Fruit fly (Drosophila melanogaster): ENCODE data around the gene trh.

trh gene

DNA sequence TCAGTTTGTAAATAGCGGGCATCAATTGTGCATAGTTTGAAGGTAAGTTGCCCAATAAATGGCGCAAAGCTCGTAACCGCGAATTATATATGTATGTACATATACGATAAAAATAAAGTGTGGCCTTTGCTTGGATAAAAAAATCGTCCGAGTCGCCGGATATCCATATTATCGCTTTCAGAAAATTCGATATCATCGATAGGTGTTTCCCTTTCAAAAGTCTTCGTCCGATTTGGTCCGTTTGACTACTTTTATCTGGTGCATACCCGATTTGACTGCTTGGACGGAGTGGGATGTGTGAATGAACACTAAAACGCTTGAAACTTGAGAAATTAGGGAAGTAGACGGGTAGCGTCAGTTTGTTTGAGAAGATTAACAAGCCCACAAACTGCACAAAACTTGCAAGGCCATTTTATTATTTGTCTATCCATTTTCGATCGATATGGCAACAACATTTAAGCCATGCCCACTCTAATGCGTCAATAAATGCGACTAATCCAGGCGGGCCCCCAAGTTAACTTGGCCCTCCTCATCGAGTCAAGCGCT, 63.2 kb downstream of the trh start (continued):
- no peak for TF ChIP-seq CG6813 (GFP tag; optimal IDR thresholded peaks at IDR 0.05)
- TF ChIP-seq CG11696 (GFP tag; IDR thresholded peaks at IDR 0.05), result no peak
- TF ChIP-seq ind (GFP tag; optimal IDR thresholded peaks at IDR 0.05), result no peak
- peak; percentile 38 for TF ChIP-seq her (GFP tag; optimal IDR thresholded peaks at IDR 0.05)
- no peak for TF ChIP-seq Blimp-1 (GFP tag; optimal IDR thresholded peaks at IDR 0.05)
- TF ChIP-seq Awh (GFP tag; IDR thresholded peaks at IDR 0.05), result no peak
- TF ChIP-seq Six4 (GFP tag; optimal IDR thresholded peaks at IDR 0.05), result no peak
- TF ChIP-seq MBD-R2 (GFP tag; IDR thresholded peaks at IDR 0.05), result no peak
- TF ChIP-seq otp (GFP tag; IDR thresholded peaks at IDR 0.05), result no peak
- no peak for TF ChIP-seq sisA (GFP tag; IDR thresholded peaks at IDR 0.05)
- no peak for TF ChIP-seq Trl (optimal IDR thresholded peaks at IDR 0.05)
- TF ChIP-seq Trl (GFP tag; optimal IDR thresholded peaks at IDR 0.05), result no peak
- TF ChIP-seq CG14050 (GFP tag; IDR thresholded peaks at IDR 0.05), result no peak
- peak; percentile 53 for TF ChIP-seq BEAF-32 (GFP tag; optimal IDR thresholded peaks at IDR 0.05)
- TF ChIP-seq Deaf1 (tag; optimal IDR thresholded peaks at IDR 0.05), result no peak
- TF ChIP-seq Dad (GFP tag; optimal IDR thresholded peaks at IDR 0.05), result no peak
- TF ChIP-seq lov (optimal IDR thresholded peaks at IDR 0.05), result no peak
- TF ChIP-seq lov (GFP tag; IDR thresholded peaks at IDR 0.05), result no peak
- TF ChIP-seq Adf1 (GFP tag; IDR thresholded peaks at IDR 0.05), result no peak
- no peak for TF ChIP-seq Ada2b (GFP tag; IDR thresholded peaks at IDR 0.05)
- TF ChIP-seq Stat92E (GFP tag; optimal IDR thresholded peaks at IDR 0.05), result no peak
- no peak for TF ChIP-seq sim (GFP tag; IDR thresholded peaks at IDR 0.05)
- no peak for TF ChIP-seq CG15269 (tag; optimal IDR thresholded peaks at IDR 0.05)
- TF ChIP-seq Pdp1 (GFP tag; optimal IDR thresholded peaks at IDR 0.05), result no peak
- TF ChIP-seq CG9817 (tag; optimal IDR thresholded peaks at IDR 0.05), result no peak
- no peak for TF ChIP-seq CG7556 (GFP tag; optimal IDR thresholded peaks at IDR 0.05)
- no peak for TF ChIP-seq cas (GFP tag; IDR thresholded peaks at IDR 0.05)
- peak; percentile 22; the same call in 1 of the 3 replicates for TF ChIP-seq HLH4C (GFP tag; IDR thresholded peaks at IDR 0.05; ENCODE audit: partially characterized antibody)
- TF ChIP-seq ranshi (GFP tag; IDR thresholded peaks at IDR 0.05), result no peak
- no peak for TF ChIP-seq esg (GFP tag; conservative IDR thresholded peaks at IDR 0.05)
- no peak for TF ChIP-seq CG14441 (GFP tag; IDR thresholded peaks at IDR 0.05)
- no peak for TF ChIP-seq Optix (GFP tag; IDR thresholded peaks at IDR 0.05)
- TF ChIP-seq CG17186 (GFP tag; optimal IDR thresholded peaks at IDR 0.05), result no peak
- TF ChIP-seq CG2875 (GFP tag; optimal IDR thresholded peaks at IDR 0.05), result no peak
- no peak for TF ChIP-seq E2f1 (GFP tag; IDR thresholded peaks at IDR 0.05)
- no peak for TF ChIP-seq chinmo (GFP tag; IDR thresholded peaks at IDR 0.05; ENCODE audit: partially characterized antibody)
- no peak for TF ChIP-seq CG10209 (GFP tag; optimal IDR thresholded peaks at IDR 0.05)
- TF ChIP-seq fu2 (GFP tag; optimal IDR thresholded peaks at IDR 0.05), result no peak
- no peak for TF ChIP-seq pnt (GFP tag; optimal IDR thresholded peaks at IDR 0.05)
- no peak for TF ChIP-seq Taf1 (GFP tag; IDR thresholded peaks at IDR 0.05)
- no peak for TF ChIP-seq corto (GFP tag; optimal IDR thresholded peaks at IDR 0.05)
- no peak for TF ChIP-seq shn (GFP tag; optimal IDR thresholded peaks at IDR 0.05)
- no peak for TF ChIP-seq nerfin-2 (GFP tag; IDR thresholded peaks at IDR 0.05; ENCODE audit: partially characterized antibody)
- TF ChIP-seq Nf-YA (GFP tag; IDR thresholded peaks at IDR 0.05), result no peak
- TF ChIP-seq z (GFP tag; IDR thresholded peaks at IDR 0.05), result no peak
- peak; percentile 27 for TF ChIP-seq CG7987 (GFP tag; optimal IDR thresholded peaks at IDR 0.05)
- TF ChIP-seq sqz (GFP tag; optimal IDR thresholded peaks at IDR 0.05), result no peak
- no peak for TF ChIP-seq pita (GFP tag; optimal IDR thresholded peaks at IDR 0.05)
- no peak for TF ChIP-seq psq (GFP tag; optimal IDR thresholded peaks at IDR 0.05)
- no peak for TF ChIP-seq mld (GFP tag; IDR thresholded peaks at IDR 0.05; ENCODE audit: partially characterized antibody)
- no peak for TF ChIP-seq Chrac-16 (GFP tag; optimal IDR thresholded peaks at IDR 0.05)
- no peak for TF ChIP-seq dmrt99B (tag; optimal IDR thresholded peaks at IDR 0.05)
